Worm (Caenorhabditis elegans) whole organism, midembryonic: Measurements from ENCODE around the gene F27E5.5.
A peak's percentile ranks its signal among the peaks of the same experiment; 100 is the strongest.

Experiments
- T22C8.4 ChIP-seq: fragments of 200-800 bp; sonication (Bioruptor generic); IDR thresholded peaks from 2 replicates; pipeline ENCODE4 v1.3.6; 2022; ENCODE audit warnings: missing genetic modification characterization, missing compliant biosample characterization
- cog-1 ChIP-seq: sonication (generic microtip); optimal IDR thresholded peaks from 2 replicates; lab custom pipeline; 2016; ENCODE audit warnings: missing genetic modification characterization, missing compliant biosample characterization
- flt-1 ChIP-seq: fragments of 200-800 bp; sonication (Bioruptor generic); IDR thresholded peaks from 2 replicates; pipeline ENCODE4 v1.3.6; 2022; ENCODE audit warnings: missing genetic modification characterization, missing compliant biosample characterization
- klf-2 ChIP-seq: fragments of 200-800 bp; sonication (Bioruptor generic); conservative IDR thresholded peaks from 2 replicates; pipeline ENCODE4 v1.3.6; 2022; ENCODE audit warnings: missing genetic modification reagents, missing genetic modification characterization, missing compliant biosample characterization
- med-1 ChIP-seq: sonication (generic microtip); optimal IDR thresholded peaks from 2 replicates; lab custom pipeline; 2017; ENCODE audit warnings: missing genetic modification characterization, mild to moderate bottlenecking, missing compliant biosample characterization, antibody characterized with exemption, missing genetic modification reagents; ENCODE audit not compliant: insufficient read depth
- ref-1 ChIP-seq: fragments of 200-800 bp; sonication (Bioruptor generic); conservative IDR thresholded peaks from 2 replicates; pipeline ENCODE4 v1.3.6; 2022; ENCODE audit warnings: missing genetic modification reagents, missing genetic modification characterization, missing compliant biosample characterization
- tab-1 ChIP-seq: fragments of 200-800 bp; sonication (Bioruptor generic); IDR thresholded peaks from 2 replicates; pipeline ENCODE4 v1.3.6; 2022; ENCODE audit warnings: missing genetic modification characterization, missing compliant biosample characterization
- ztf-23 ChIP-seq: fragments of 200-800 bp; sonication (Bioruptor generic); IDR thresholded peaks from 2 replicates; pipeline ENCODE4 v1.3.6; 2022; ENCODE audit warnings: missing genetic modification reagents, missing genetic modification characterization, missing compliant biosample characterization
- ztf-29 ChIP-seq: fragments of 200-800 bp; sonication (Bioruptor generic); IDR thresholded peaks from 2 replicates; pipeline ENCODE4 v1.3.6; 2022; ENCODE audit warnings: missing genetic modification reagents, missing genetic modification characterization, missing compliant biosample characterization

Gene F27E5.5

DNA sequence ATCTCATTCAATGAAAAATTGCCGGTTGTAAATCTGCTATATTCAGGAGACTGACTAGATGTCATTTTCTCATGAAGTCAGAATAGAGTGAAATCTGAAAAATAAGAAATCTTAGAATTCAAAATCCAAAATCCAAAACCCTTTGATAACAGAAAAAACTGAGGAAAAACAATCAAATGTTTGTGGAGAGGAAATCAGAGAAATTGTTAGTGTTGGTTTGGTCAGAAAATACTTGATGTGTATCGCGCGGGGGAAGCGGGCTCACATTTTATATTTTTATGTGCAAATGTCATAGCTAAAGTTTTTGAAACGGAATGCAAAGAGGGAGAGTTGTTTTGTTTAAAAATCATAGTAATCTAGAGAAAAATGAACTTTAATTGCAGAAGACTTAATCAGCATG lies at the start of gene F27E5.5:
F27E5.5 (minus strand) TSS at position 101 of the 400 bp plus-strand sequence.
- TF ChIP-seq med-1 (GFP tag; lab: Kevin White, UChicago) (no peak), flt-1 (GFP tag; lab: Robert Waterston, UW) (no peak), T22C8.4 (GFP tag; lab: Robert Waterston, UW) (no peak), ztf-29 (no peak), klf-2 (GFP tag; lab: Robert Waterston, UW) (no peak), cog-1 (tag; lab: Kevin White, UChicago) (no peak), ztf-23 (no peak), tab-1 (GFP tag; lab: Robert Waterston, UW) (no peak), ref-1 (GFP tag; lab: Robert Waterston, UW) (no peak)

ce11 chrII:10174338-10174737 lies 42.7 kb upstream of the F27E5.5 start, which contains the start of gene F33H1.4:
TSS of gene F33H1.4 (plus strand) at chrII:10174648.
- TF ChIP-seq tab-1 (GFP tag; lab: Robert Waterston, UW) (no peak), ztf-23 (no peak), med-1 (GFP tag; lab: Kevin White, UChicago) (no peak), ref-1 (GFP tag; lab: Robert Waterston, UW) (no peak), T22C8.4 (GFP tag; lab: Robert Waterston, UW) (peak; percentile 37; the same call in 1 of the 2 replicates), flt-1 (GFP tag; lab: Robert Waterston, UW) (no peak)

DNA sequence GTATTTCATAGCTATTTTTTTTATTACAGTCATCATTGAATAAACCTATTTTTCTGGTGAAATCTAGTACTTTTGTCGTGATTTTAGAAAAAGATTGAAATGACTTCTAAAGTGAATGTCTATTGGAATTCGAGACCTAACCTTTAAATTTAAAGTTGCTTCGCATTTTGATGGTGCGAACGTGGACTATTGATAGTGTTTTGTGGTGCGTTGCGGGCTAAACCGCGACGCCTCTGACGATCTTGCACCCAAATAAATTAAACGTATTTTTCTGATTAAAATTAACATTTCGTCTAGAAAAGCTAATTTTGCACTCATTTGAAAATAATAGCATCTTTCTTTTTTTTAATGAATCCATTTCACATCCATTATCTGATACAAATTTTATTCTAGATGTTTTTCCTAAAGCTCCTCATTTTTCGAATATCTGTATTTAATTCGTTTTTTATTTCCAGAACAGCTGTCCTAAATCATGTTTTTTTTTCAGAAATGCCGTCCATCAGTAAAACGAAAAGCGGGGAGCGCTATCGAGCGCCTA lies 40.8 kb upstream of the F27E5.5 start, which contains the start of gene wbp-11:
wbp-11 (plus strand) TSS at position 488 of the 538 bp plus-strand sequence.
- TF ChIP-seq T22C8.4 (GFP tag; lab: Robert Waterston, UW) (no peak), ref-1 (GFP tag; lab: Robert Waterston, UW) (no peak), ztf-29 (no peak), tab-1 (GFP tag; lab: Robert Waterston, UW) (no peak), ztf-23 (no peak), flt-1 (GFP tag; lab: Robert Waterston, UW) (no peak), klf-2 (GFP tag; lab: Robert Waterston, UW) (no peak)

ce11 chrII:10170837-10171318 lies 39.2 kb upstream of the F27E5.5 start, which contains the start of gene gpd-4:
TSS of gene gpd-4 (plus strand) at chrII:10171268.
- TF ChIP-seq T22C8.4 (GFP tag; lab: Robert Waterston, UW) (0 out of 2 replicates have a peak, but pooled peaks have one; percentile 17), cog-1 (tag; lab: Kevin White, UChicago) (no peak), ztf-29 (no peak), ref-1 (GFP tag; lab: Robert Waterston, UW) (no peak)

DNA sequence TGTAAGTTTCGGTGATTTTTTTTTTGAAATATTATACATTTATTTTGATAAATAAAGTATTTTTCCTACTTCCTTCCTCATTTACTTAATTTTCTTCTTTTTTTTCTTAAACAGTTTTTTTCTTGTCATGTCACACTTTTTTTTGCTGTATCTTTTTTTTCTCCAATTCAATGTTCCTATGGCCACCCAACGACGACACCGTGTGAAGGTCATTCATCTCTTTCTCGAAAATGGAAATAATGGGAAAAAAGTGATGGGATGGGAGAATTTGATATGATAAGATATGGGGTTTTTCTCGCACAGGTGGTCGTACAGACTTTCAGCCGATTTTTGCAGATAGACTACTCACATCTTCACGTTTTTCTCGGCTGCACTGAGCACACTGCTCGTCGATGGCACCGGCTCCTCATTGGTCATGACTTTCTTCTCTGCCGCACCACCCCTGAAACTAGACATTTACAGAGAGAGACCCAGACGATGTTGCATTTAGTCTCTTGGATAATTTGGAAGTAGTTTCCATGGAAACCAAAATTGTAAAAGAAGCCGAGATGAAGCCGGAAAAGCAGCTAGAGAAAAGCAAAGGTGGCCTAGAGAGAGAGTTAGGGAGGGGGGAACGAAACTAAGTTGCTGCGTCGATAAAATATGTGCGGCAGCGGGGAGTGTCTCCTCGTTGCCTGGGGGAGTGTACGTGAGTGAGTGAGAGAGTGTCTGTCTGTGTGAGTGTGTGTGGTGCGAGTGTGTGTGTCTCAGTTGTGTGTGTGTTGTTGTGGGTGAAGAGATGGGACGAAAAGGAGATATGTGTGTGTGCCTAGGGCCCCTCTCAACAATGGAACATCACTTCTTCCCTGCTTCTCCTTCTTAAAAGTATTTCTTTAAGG lies 37.5 kb upstream of the F27E5.5 start, which contains the start of gene daf-19:
daf-19 (minus strand) TSS at position 442 of the 878 bp plus-strand sequence.
- TF ChIP-seq tab-1 (GFP tag; lab: Robert Waterston, UW) (no peak), T22C8.4 (GFP tag; lab: Robert Waterston, UW) (peak; percentile 52; the same call in 1 of the 2 replicates), ref-1 (GFP tag; lab: Robert Waterston, UW) (0 out of 2 replicates have a peak, but pooled peaks have one; percentile 18), ztf-29 (peak; percentile 87), klf-2 (GFP tag; lab: Robert Waterston, UW) (0 out of 2 replicates have a peak, but pooled peaks have one; percentile 21), ztf-23 (peak; percentile 84), flt-1 (GFP tag; lab: Robert Waterston, UW) (peak; percentile 83), med-1 (GFP tag; lab: Kevin White, UChicago) (no peak), cog-1 (tag; lab: Kevin White, UChicago) (peak; percentile 70)

DNA sequence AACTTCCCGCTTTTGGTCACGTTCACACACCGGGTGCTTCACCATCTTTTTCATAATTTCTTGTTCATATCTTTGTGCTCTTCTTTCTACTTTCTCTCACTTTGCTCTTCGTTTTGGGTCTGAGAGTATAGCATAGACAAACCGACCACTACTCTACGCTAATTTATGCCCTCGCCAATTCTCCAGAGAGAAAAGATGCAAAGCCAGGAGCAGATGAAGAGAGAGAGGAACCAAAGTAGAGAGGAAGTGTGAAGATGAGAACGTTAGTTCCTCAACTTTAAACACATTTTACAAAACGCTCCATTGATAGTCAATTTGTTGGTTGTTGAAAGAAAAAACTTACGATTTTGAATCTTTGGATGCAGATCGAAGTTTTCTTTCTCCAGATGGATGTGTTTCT lies 36.1 kb upstream of the F27E5.5 start:
- TF ChIP-seq T22C8.4 (GFP tag; lab: Robert Waterston, UW) (no peak), ref-1 (GFP tag; lab: Robert Waterston, UW) (no peak), flt-1 (GFP tag; lab: Robert Waterston, UW) (no peak), med-1 (GFP tag; lab: Kevin White, UChicago) (no peak), ztf-23 (no peak), ztf-29 (no peak), cog-1 (tag; lab: Kevin White, UChicago) (no peak), tab-1 (GFP tag; lab: Robert Waterston, UW) (no peak), klf-2 (GFP tag; lab: Robert Waterston, UW) (no peak)

- no peak for TF ChIP-seq T22C8.4 (GFP tag; lab: Robert Waterston, UW)
- no peak for TF ChIP-seq ref-1 (GFP tag; lab: Robert Waterston, UW)
- TF ChIP-seq ztf-23: no peak
- no peak for TF ChIP-seq ztf-29
- TF ChIP-seq klf-2 (GFP tag; lab: Robert Waterston, UW): no peak
- no peak for TF ChIP-seq tab-1 (GFP tag; lab: Robert Waterston, UW)
- no peak for TF ChIP-seq flt-1 (GFP tag; lab: Robert Waterston, UW)
- no peak for TF ChIP-seq cog-1 (tag; lab: Kevin White, UChicago)
- no peak for TF ChIP-seq med-1 (GFP tag; lab: Kevin White, UChicago)
Measured at ce11 chrII:10166365-10166764, 34.7 kb upstream of the F27E5.5 start.

DNA sequence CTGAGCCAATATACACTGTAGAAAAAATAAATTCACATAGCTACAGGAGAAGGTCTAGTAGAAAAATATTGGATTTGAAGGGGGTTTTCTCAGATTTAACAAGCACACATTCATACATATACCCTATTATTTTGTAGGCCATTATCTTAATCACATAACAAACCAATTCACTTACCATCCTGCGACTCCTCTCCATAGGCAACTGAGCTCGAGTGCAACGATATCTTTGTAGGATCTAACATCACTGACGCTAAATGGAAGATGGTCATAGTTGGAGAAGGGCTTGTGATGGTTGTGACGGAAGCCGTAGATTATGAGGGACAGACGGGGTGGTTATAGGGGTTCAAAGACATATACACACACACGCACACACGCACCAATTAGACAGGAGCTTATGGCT lies 32.5 kb upstream of the F27E5.5 start:
- TF ChIP-seq flt-1 (GFP tag; lab: Robert Waterston, UW): no peak
- TF ChIP-seq klf-2 (GFP tag; lab: Robert Waterston, UW): no peak
- no peak for TF ChIP-seq ztf-23
- TF ChIP-seq cog-1 (tag; lab: Kevin White, UChicago): no peak
- TF ChIP-seq tab-1 (GFP tag; lab: Robert Waterston, UW): no peak
- TF ChIP-seq med-1 (GFP tag; lab: Kevin White, UChicago): no peak
- TF ChIP-seq T22C8.4 (GFP tag; lab: Robert Waterston, UW): no peak
- TF ChIP-seq ztf-29: no peak
- no peak for TF ChIP-seq ref-1 (GFP tag; lab: Robert Waterston, UW)
